Fruit fly (Drosophila melanogaster) whole organism, embryonic: ENCODE data around the gene EMC10.

Source experiments
- C15 ChIP-seq: fragments of 200-800 bp; sonication (Bioruptor generic); IDR thresholded peaks from 3 replicates; pipeline ENCODE4 v1.3.6; 2022; ENCODE audit warnings: missing biosample characterization, missing genetic modification characterization
- CG11398 ChIP-seq: fragments of 200-800 bp; sonication (Bioruptor generic); optimal IDR thresholded peaks from 2 replicates; lab custom pipeline; 2016; ENCODE audit warnings: missing biosample characterization, missing genetic modification characterization
- CG12104 ChIP-seq: fragments of 200-800 bp; sonication (Bioruptor generic); optimal IDR thresholded peaks from 3 replicates; lab custom pipeline; 2016; ENCODE audit warnings: missing biosample characterization, missing genetic modification characterization
- CG12942 ChIP-seq: fragments of 200-800 bp; sonication (Bioruptor generic); optimal IDR thresholded peaks from 3 replicates; lab custom pipeline; 2016; ENCODE audit warnings: missing biosample characterization, missing genetic modification characterization
- CG14710 ChIP-seq: fragments of 200-800 bp; sonication (Bioruptor generic); optimal IDR thresholded peaks from 3 replicates; lab custom pipeline; 2019; ENCODE audit warnings: missing biosample characterization, mild to moderate bottlenecking, missing genetic modification characterization, moderate library complexity
- CG1647 ChIP-seq: fragments of 200-800 bp; sonication (Bioruptor generic); optimal IDR thresholded peaks from 3 replicates; lab custom pipeline; 2016; ENCODE audit warnings: missing biosample characterization, missing genetic modification characterization
- CG30020 ChIP-seq: fragments of 200-800 bp; optimal IDR thresholded peaks from 2 replicates; lab custom pipeline; 2019; ENCODE audit warnings: missing biosample characterization, mild to moderate bottlenecking, missing genetic modification characterization, moderate library complexity
- CG3065 ChIP-seq: fragments of 200-800 bp; sonication (Bioruptor generic); optimal IDR thresholded peaks from 2 replicates; lab custom pipeline; 2016; ENCODE audit warnings: missing biosample characterization, missing genetic modification characterization
- CG3726 ChIP-seq: fragments of 200-800 bp; sonication (Bioruptor generic); IDR thresholded peaks from 3 replicates; pipeline ENCODE4, ENCODE4 v1.3.6; 2022; ENCODE audit warnings: missing biosample characterization, missing genetic modification characterization
- CG4854 ChIP-seq: fragments of 200-800 bp; sonication (Bioruptor generic); optimal IDR thresholded peaks from 2 replicates; lab custom pipeline; 2016; ENCODE audit warnings: missing biosample characterization, missing genetic modification characterization, inconsistent platforms
- CG6765 ChIP-seq: fragments of 200-800 bp; sonication (Bioruptor generic); optimal IDR thresholded peaks from 3 replicates; lab custom pipeline; 2017; ENCODE audit warnings: missing biosample characterization, mild to moderate bottlenecking, missing genetic modification characterization
- CG7839 ChIP-seq: fragments of 200-800 bp; sonication (Bioruptor generic); optimal IDR thresholded peaks from 3 replicates; lab custom pipeline; 2018; ENCODE audit warnings: missing biosample characterization, mild to moderate bottlenecking, missing genetic modification characterization, moderate library complexity
- CG7928 ChIP-seq: fragments of 200-800 bp; sonication (Bioruptor generic); optimal IDR thresholded peaks from 2 replicates; lab custom pipeline; 2017; ENCODE audit warnings: missing biosample characterization, mild to moderate bottlenecking, missing genetic modification characterization
- CG7963 ChIP-seq: fragments of 200-800 bp; sonication (Bioruptor generic); IDR thresholded peaks from 3 replicates; pipeline ENCODE4 v1.3.6; 2022; ENCODE audit warnings: missing biosample characterization, missing genetic modification characterization; ENCODE audit not compliant: partially characterized antibody
- CG8388 ChIP-seq: fragments of 200-800 bp; sonication (Bioruptor generic); optimal IDR thresholded peaks from 2 replicates; lab custom pipeline; 2019; ENCODE audit warnings: missing biosample characterization, mild to moderate bottlenecking, missing genetic modification characterization, moderate library complexity
- CG8944 ChIP-seq: fragments of 200-800 bp; sonication (Bioruptor generic); optimal IDR thresholded peaks from 3 replicates; lab custom pipeline; 2016; ENCODE audit warnings: missing biosample characterization, missing genetic modification characterization
- CG9932 ChIP-seq: fragments of 200-800 bp; sonication (Bioruptor generic); IDR thresholded peaks from 2 replicates; pipeline ENCODE4 v1.3.6; 2022; ENCODE audit warnings: missing biosample characterization, missing genetic modification characterization
- D19A ChIP-seq: fragments of 200-800 bp; optimal IDR thresholded peaks from 3 replicates; lab custom pipeline; 2019; ENCODE audit warnings: missing biosample characterization, mild to moderate bottlenecking, missing genetic modification characterization, moderate library complexity
- Dll ChIP-seq: fragments of 200-800 bp; sonication (Bioruptor generic); IDR thresholded peaks from 4 replicates; pipeline ENCODE4 v1.3.6; 2022; ENCODE audit warnings: missing biosample characterization, missing genetic modification characterization; ENCODE audit not compliant: partially characterized antibody
- ERR ChIP-seq: fragments of 200-800 bp; sonication (Bioruptor generic); optimal IDR thresholded peaks from 2 replicates; lab custom pipeline; 2016; ENCODE audit warnings: missing biosample characterization, missing genetic modification characterization
- GATAe ChIP-seq: fragments of 200-800 bp; sonication (Bioruptor generic); conservative IDR thresholded peaks from 2 replicates; pipeline ENCODE4 v1.3.6; 2022; ENCODE audit warnings: missing biosample characterization, missing genetic modification characterization
- Gug ChIP-seq: fragments of 200-800 bp; sonication (Bioruptor generic); IDR thresholded peaks from 4 replicates; pipeline ENCODE4 v1.3.6; 2022; ENCODE audit warnings: missing biosample characterization, missing genetic modification characterization
- H15 ChIP-seq: fragments of 200-800 bp; sonication (Bioruptor generic); IDR thresholded peaks from 3 replicates; pipeline ENCODE4 v1.3.6; 2022; ENCODE audit warnings: missing biosample characterization, missing genetic modification characterization
- HLH4C ChIP-seq: fragments of 200-800 bp; sonication (Bioruptor generic); IDR thresholded peaks from 3 replicates; pipeline ENCODE4 v1.3.6; 2022; ENCODE audit warnings: missing biosample characterization, missing genetic modification characterization; ENCODE audit not compliant: partially characterized antibody
- MBD-R2 ChIP-seq: fragments of 200-800 bp; sonication (Bioruptor generic); IDR thresholded peaks from 2 replicates; pipeline ENCODE4 v1.3.6; 2022; ENCODE audit warnings: missing biosample characterization, missing genetic modification characterization
- Meics ChIP-seq: fragments of 200-800 bp; sonication (Bioruptor generic); optimal IDR thresholded peaks from 2 replicates; lab custom pipeline; 2017; ENCODE audit warnings: missing biosample characterization, mild to moderate bottlenecking, missing genetic modification characterization
- Mrtf ChIP-seq: fragments of 200-800 bp; sonication (Bioruptor generic); IDR thresholded peaks from 3 replicates; pipeline ENCODE4 v1.3.6; 2022; ENCODE audit warnings: missing biosample characterization, missing genetic modification characterization
- Rfx ChIP-seq: fragments of 200-800 bp; sonication (Bioruptor generic); IDR thresholded peaks from 2 replicates; pipeline ENCODE4 v1.3.6; 2022; ENCODE audit warnings: missing biosample characterization, missing genetic modification characterization
- Rx ChIP-seq: fragments of 200-800 bp; sonication (Bioruptor generic); IDR thresholded peaks from 2 replicates; pipeline ENCODE4 v1.3.6; 2022; ENCODE audit warnings: missing biosample characterization, missing genetic modification characterization
- Scr ChIP-seq: fragments of 200-800 bp; sonication (Bioruptor generic); IDR thresholded peaks from 2 replicates; pipeline ENCODE4 v1.3.6; 2022; ENCODE audit warnings: missing biosample characterization, missing genetic modification characterization; ENCODE audit not compliant: partially characterized antibody
- Stat92E ChIP-seq, 3 experiments: fragments of >200 bp in 2 of 3; fragments of 200-800 bp in 1 of 3; sonication (Bioruptor generic) in 1 of 3; optimal IDR thresholded peaks; 2 replicates each; lab custom pipeline; 2017 to 2019; ENCODE audit warnings: missing biosample characterization in 3 of 3, missing genetic modification characterization in 3 of 3, mild to moderate bottlenecking in 1 of 3, moderate library complexity in 1 of 3
- Xbp1 ChIP-seq: fragments of 200-800 bp; sonication (Bioruptor generic); optimal IDR thresholded peaks from 3 replicates; lab custom pipeline; 2016; ENCODE audit warnings: missing biosample characterization, mild to moderate bottlenecking, missing genetic modification characterization
- Xrp1 ChIP-seq: fragments of 200-800 bp; sonication (Bioruptor generic); IDR thresholded peaks from 2 replicates; pipeline ENCODE4 v1.3.6; 2022; ENCODE audit warnings: missing biosample characterization, missing genetic modification characterization
- cad ChIP-seq: fragments of >200 bp; optimal IDR thresholded peaks from 2 replicates; lab custom pipeline; 2017; ENCODE audit warnings: missing biosample characterization, missing genetic modification characterization
- chn ChIP-seq: fragments of 200-800 bp; sonication (Bioruptor generic); optimal IDR thresholded peaks from 2 replicates; lab custom pipeline; 2016; ENCODE audit warnings: missing biosample characterization, missing genetic modification characterization
- crp ChIP-seq, 2 experiments: fragments of 200-800 bp; sonication (Bioruptor generic); optimal IDR thresholded peaks; 2 replicates in 1 of 2; 3 replicates in 1 of 2; lab custom pipeline; 2017; ENCODE audit warnings: missing biosample characterization in 2 of 2, missing genetic modification characterization in 2 of 2, mild to moderate bottlenecking in 1 of 2, moderate library complexity in 1 of 2
- dan ChIP-seq: fragments of 200-800 bp; sonication (Bioruptor generic); IDR thresholded peaks from 2 replicates; pipeline ENCODE4 v1.3.6; 2022; ENCODE audit warnings: missing biosample characterization, missing genetic modification characterization
- esg ChIP-seq: fragments of 200-800 bp; sonication (Bioruptor generic); conservative IDR thresholded peaks from 2 replicates; pipeline ENCODE4 v1.3.6; 2022; ENCODE audit warnings: missing biosample characterization, missing genetic modification characterization
- gro ChIP-seq: fragments of 200-800 bp; sonication (Bioruptor generic); optimal IDR thresholded peaks from 2 replicates; lab custom pipeline; 2016; ENCODE audit warnings: missing biosample characterization, missing genetic modification characterization
- ind ChIP-seq: fragments of 200-800 bp; sonication (Bioruptor generic); optimal IDR thresholded peaks from 3 replicates; lab custom pipeline; 2016; ENCODE audit warnings: missing biosample characterization, missing genetic modification characterization
- insv ChIP-seq, 2 experiments: fragments of 200-800 bp; sonication (Bioruptor generic); optimal IDR thresholded peaks; 3 replicates each; lab custom pipeline; 2016 to 2018; ENCODE audit warnings: missing biosample characterization in 2 of 2, missing genetic modification characterization in 2 of 2
- ken ChIP-seq: fragments of 200-800 bp; sonication (Bioruptor generic); IDR thresholded peaks from 3 replicates; pipeline ENCODE4 v1.3.6; 2022; ENCODE audit warnings: missing biosample characterization, missing genetic modification characterization
- luna ChIP-seq: fragments of 200-800 bp; sonication (Bioruptor generic); optimal IDR thresholded peaks from 2 replicates; lab custom pipeline; 2016; ENCODE audit warnings: missing biosample characterization, missing genetic modification characterization
- nerfin-1 ChIP-seq: fragments of 200-800 bp; sonication (Bioruptor generic); optimal IDR thresholded peaks from 3 replicates; lab custom pipeline; 2019; ENCODE audit warnings: missing biosample characterization, mild to moderate bottlenecking, missing genetic modification characterization, moderate library complexity
- pho ChIP-seq: fragments of 200-800 bp; sonication (Bioruptor generic); optimal IDR thresholded peaks from 2 replicates; lab custom pipeline; 2016; ENCODE audit warnings: missing biosample characterization, missing genetic modification characterization
- phol ChIP-seq: fragments of 200-800 bp; sonication (Bioruptor generic); optimal IDR thresholded peaks from 3 replicates; lab custom pipeline; 2018; ENCODE audit warnings: missing biosample characterization, mild to moderate bottlenecking, missing genetic modification characterization, moderate library complexity
- sc ChIP-seq, 3 experiments: fragments of >200 bp in 2 of 3; fragments of 200-800 bp in 1 of 3; sonication (Bioruptor generic) in 1 of 3; optimal IDR thresholded peaks; 2 replicates in 2 of 3; 3 replicates in 1 of 3; lab custom pipeline; 2017; ENCODE audit warnings: mild to moderate bottlenecking in 1 of 3, missing biosample characterization in 1 of 3, missing genetic modification characterization in 1 of 3, missing genetic modification reagents in 1 of 3
- trem ChIP-seq: fragments of 200-800 bp; optimal IDR thresholded peaks from 3 replicates; lab custom pipeline; 2019; ENCODE audit warnings: missing biosample characterization, mild to moderate bottlenecking, missing genetic modification characterization, moderate library complexity
- zfh2 ChIP-seq: fragments of 200-800 bp; sonication (Bioruptor generic); optimal IDR thresholded peaks from 2 replicates; lab custom pipeline; 2016; ENCODE audit warnings: missing biosample characterization, missing genetic modification characterization

The EMC10 gene

DNA sequence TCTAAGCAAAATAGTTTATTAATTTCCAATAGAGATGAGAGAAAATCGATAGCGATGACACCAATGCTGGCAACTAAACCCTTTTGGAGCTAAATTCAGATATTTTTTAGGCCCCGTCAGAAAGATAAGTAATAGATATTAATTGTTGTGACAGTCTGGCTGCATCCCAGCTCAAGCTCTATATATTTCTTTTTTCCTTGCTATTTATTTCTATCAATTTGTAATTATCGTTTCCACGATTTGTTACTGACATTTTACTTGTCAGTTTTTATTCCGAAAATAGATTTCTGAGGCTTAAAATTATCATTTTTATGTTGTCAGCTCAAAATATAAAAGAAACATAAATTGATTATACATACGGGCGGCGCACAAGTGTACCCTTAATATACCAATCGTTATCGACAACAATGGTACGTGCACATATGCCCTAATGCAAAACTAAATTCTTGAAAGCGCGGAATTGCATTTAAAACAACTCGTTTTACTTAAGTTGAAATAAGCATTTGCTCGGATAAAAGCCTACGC is 5.0 kb upstream of the EMC10 start, which contains the start of the genes CRIF and SMC5 (continued):
- TF ChIP-seq CG6765 (GFP tag; lab: Kevin White, UChicago) (no peak), trem (tag; lab: Kevin White, UChicago) (peak; percentile 49), Dll (GFP tag; lab: Robert Waterston, UW) (0 out of 4 replicates have a peak, but pooled peaks have one; percentile 51), CG1647 (GFP tag; lab: Kevin White, UChicago) (peak; percentile 56), gro (peak; percentile 56), D19A (peak; percentile 23), Gug (GFP tag; lab: Robert Waterston, UW) (no peak), CG12104 (GFP tag; lab: Kevin White, UChicago) (peak; percentile 31), CG7928 (peak; percentile 11), CG14710 (tag; lab: Kevin White, UChicago) (peak; percentile 78), ERR (GFP tag; lab: Kevin White, UChicago) (peak; percentile 14), dan (GFP tag; lab: Robert Waterston, UW) (no peak), esg (GFP tag; lab: Robert Waterston, UW) (peak; percentile 48), Mrtf (GFP tag; lab: Robert Waterston, UW) (no peak), CG3726 (no peak), crp (GFP tag; optimal IDR thresholded peaks at IDR 0.05; lab: Kevin White, UChicago) (peak in 1 of 2 experiments; percentile 5), CG8388 (GFP tag; lab: Kevin White, UChicago) (peak; percentile 46), HLH4C (no peak), sc (optimal IDR thresholded peaks at IDR 0.05; lab: Kevin White, UChicago) (no peak), sc (GFP tag; optimal IDR thresholded peaks at IDR 0.05; lab: Kevin White, UChicago) (peak; percentile 26), phol (tag; lab: Kevin White, UChicago) (peak; percentile 79), pho (GFP tag; lab: Kevin White, UChicago) (peak; percentile 76), CG30020 (tag; lab: Kevin White, UChicago) (peak; percentile 95), MBD-R2 (peak; percentile 39), CG7839 (tag; lab: Kevin White, UChicago) (no peak), CG7963 (no peak), CG8944 (peak; percentile 60), Meics (no peak), H15 (GFP tag; lab: Robert Waterston, UW) (no peak), luna (GFP tag; lab: Kevin White, UChicago) (no peak), Xbp1 (GFP tag; lab: Kevin White, UChicago) (peak; percentile 81), Scr (peak; percentile 46), nerfin-1 (peak; percentile 42), zfh2 (peak; percentile 76), CG9932 (GFP tag; lab: Robert Waterston, UW) (peak; percentile 82), GATAe (GFP tag; lab: Robert Waterston, UW) (no peak; the same call in 1 of the 2 replicates), CG11398 (no peak), C15 (GFP tag; lab: Robert Waterston, UW) (0 out of 3 replicates have a peak, but pooled peaks have one; percentile 28), Xrp1 (GFP tag; lab: Robert Waterston, UW) (peak; percentile 48; the same call in 1 of the 2 replicates), Stat92E (GFP tag; optimal IDR thresholded peaks at IDR 0.05; lab: Kevin White, UChicago) (peak in 1 of 3 experiments; percentile 72), insv (GFP tag; optimal IDR thresholded peaks at IDR 0.05; lab: Kevin White, UChicago) (peak in 1 of 2 experiments; percentile 16), Rfx (peak; percentile 71), ken (GFP tag; lab: Robert Waterston, UW) (peak; percentile 40; the same call in 1 of the 3 replicates), Rx (GFP tag; lab: Robert Waterston, UW) (no peak), chn (GFP tag; lab: Kevin White, UChicago) (peak; percentile 61), CG12942 (peak; percentile 62), ind (GFP tag; lab: Kevin White, UChicago) (peak; percentile 74), cad (GFP tag; lab: Kevin White, UChicago) (no peak), CG3065 (peak; percentile 9), CG4854 (GFP tag; lab: Kevin White, UChicago) (peak; percentile 34)
